Worm (Caenorhabditis elegans): Measurements from ENCODE around the gene C16C8.7.
"Not testable (repeated sequence)": the region's sequence is repeated elsewhere in the genome, so short reads cannot be mapped to it uniquely, and the experiment has no call there.

Gene C16C8.7

ce11 chrII:3449514-3449913, 10.4 kb downstream of the C16C8.7 start, which contains the start of gene C16C8.14:
Gene C16C8.14, plus strand, starts transcription at chrII:3449814.
- not testable (repeated sequence) for TF ChIP-seq nhr-25 (tag; optimal IDR thresholded peaks at IDR 0.05; ENCODE audit: borderline replicate concordance, insufficient read depth); php-3 (GFP tag; IDR thresholded peaks at IDR 0.05); dpl-1 (GFP tag; optimal IDR thresholded peaks at IDR 0.05)

DNA sequence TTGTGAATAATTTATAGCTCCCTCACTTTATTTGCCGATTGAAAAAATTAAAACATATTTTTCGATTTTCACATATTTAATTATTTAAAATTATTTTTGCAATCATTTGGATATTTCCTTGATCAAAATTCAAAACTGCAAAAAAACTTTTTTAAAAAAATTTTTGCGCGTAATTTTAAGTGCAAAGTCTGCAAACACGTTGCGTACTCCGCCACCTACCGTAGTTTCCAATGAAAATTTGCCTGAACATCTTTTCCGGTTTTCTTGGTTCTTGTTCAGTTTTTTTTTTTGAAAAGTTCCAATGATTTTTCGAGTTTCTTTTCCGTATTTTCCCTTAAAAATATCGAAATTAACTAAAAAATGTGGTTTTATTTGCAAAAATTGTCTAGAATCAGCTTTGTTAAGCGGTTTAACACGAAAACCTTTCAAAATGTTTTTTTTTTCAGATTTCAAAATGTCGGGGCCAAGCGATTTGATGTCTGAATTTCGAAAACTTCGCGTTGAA, 11.1 kb downstream of the C16C8.7 start, which contains the start of gene C16C8.25:
TSS of gene C16C8.25 (plus strand) at position 455 of the 505 bp plus-strand sequence.
- no peak for TF ChIP-seq ZK337.2 (GFP tag; IDR thresholded peaks at IDR 0.05)
- TF ChIP-seq lin-1 (GFP tag; IDR thresholded peaks at IDR 0.05) = no peak
- TF ChIP-seq egl-27 (tag; optimal IDR thresholded peaks at IDR 0.05) = no peak
- no peak for TF ChIP-seq mxl-3 (GFP tag; optimal IDR thresholded peaks at IDR 0.05)
- no peak for TF ChIP-seq ama-1 (optimal IDR thresholded peaks at IDR 0.05)

DNA sequence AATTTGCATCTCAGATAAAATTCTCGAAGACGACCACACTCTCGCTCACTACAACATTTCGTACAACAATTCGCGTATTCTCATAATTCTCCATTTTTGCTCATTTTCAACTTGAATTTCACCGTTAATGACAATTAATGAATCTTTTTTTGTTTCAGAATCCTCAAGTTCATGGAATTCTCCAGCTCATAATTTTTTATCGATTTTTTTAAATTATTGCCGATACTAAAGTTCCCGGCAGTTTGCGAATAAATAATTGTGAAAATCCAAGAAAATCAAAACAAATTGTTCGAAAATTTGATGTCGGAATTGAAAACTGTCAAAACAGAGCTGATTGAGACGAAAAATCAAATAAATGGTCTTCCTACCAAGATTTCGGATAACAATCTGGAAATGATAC, 12.0 kb downstream of the C16C8.7 start, which contains the start of gene C16C8.21:
TSS of gene C16C8.21 (plus strand) at position 301 of the 400 bp plus-strand sequence.
- TF ChIP-seq unc-39 (tag; optimal IDR thresholded peaks at IDR 0.05) (no peak), snpc-4 (tag; optimal IDR thresholded peaks at IDR 0.05) (no peak), jun-1 (tag; optimal IDR thresholded peaks at IDR 0.05) (no peak), fos-1 (tag; optimal IDR thresholded peaks at IDR 0.05) (no peak), nhr-6 (tag; optimal IDR thresholded peaks at IDR 0.05) (no peak), lin-15B (tag; optimal IDR thresholded peaks at IDR 0.05) (no peak), tag-97 (GFP tag; IDR thresholded peaks at IDR 0.05) (no peak), mes-2 (tag; optimal IDR thresholded peaks at IDR 0.05; ENCODE audit: poor library complexity, severe bottlenecking) (no peak), dmd-8 (GFP tag; IDR thresholded peaks at IDR 0.05) (no peak), arid-1 (GFP tag; conservative IDR thresholded peaks at IDR 0.05) (no peak), lim-7 (GFP tag; IDR thresholded peaks at IDR 0.05) (no peak)

DNA sequence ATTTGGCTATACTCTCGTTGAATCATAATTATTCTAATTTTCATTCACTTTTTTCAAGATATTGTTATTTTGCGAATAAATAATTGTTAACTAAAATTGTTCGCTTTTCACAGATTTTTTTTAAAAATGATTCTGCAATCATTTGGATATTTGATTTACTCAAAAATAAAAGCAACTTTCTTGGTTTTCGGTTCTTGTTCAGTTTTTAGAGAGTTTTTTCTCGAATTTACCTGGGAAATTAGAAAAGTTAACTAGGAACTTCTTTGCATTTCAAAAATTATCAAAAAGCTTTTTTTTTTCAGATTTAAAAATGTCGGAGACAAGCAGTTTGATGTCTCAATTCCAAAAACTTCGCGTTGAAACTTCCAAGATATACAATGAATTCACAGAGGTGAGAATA, 13.3 kb downstream of the C16C8.7 start, which contains the start of the genes C16C8.20 and gldi-6:
TSS of gene C16C8.20 (plus strand) at position 301 of the 400 bp plus-strand sequence.
TSS of gene gldi-6 (plus strand) at position 301 of the 400 bp plus-strand sequence.
- no peak for TF ChIP-seq F26F4.8 (GFP tag; conservative IDR thresholded peaks at IDR 0.05)
- TF ChIP-seq nhr-42 (GFP tag; IDR thresholded peaks at IDR 0.05) = no peak

ce11 chrII:3445285-3445806, 14.6 kb downstream of the C16C8.7 start, which contains the start of the genes C16C8.5 and C16C8.16:
Gene C16C8.5, minus strand, starts transcription at chrII:3445385.
Gene C16C8.16, plus strand, starts transcription at chrII:3445756.
- TF ChIP-seq dmd-9 (GFP tag; IDR thresholded peaks at IDR 0.05) (no peak), nhr-102 (tag; optimal IDR thresholded peaks at IDR 0.05) (no peak), mdl-1 (tag; optimal IDR thresholded peaks at IDR 0.05) (no peak), hif-1 (tag; optimal IDR thresholded peaks at IDR 0.05) (no peak), lin-39 (tag; optimal IDR thresholded peaks at IDR 0.05) (no peak), snpc-4 (tag; optimal IDR thresholded peaks at IDR 0.05) (no peak), ztf-11 (tag; optimal IDR thresholded peaks at IDR 0.05) (no peak), nhr-76 (tag; optimal IDR thresholded peaks at IDR 0.05) (no peak), cey-2 (tag; optimal IDR thresholded peaks at IDR 0.05; ENCODE audit: borderline replicate concordance, insufficient read depth) (no peak), ztf-7 (tag; optimal IDR thresholded peaks at IDR 0.05) (no peak), ceh-62 (tag; optimal IDR thresholded peaks at IDR 0.05) (no peak), skn-1 (tag; optimal IDR thresholded peaks at IDR 0.05) (no peak), tra-1 (GFP tag; IDR thresholded peaks at IDR 0.05) (no peak), zip-11 (GFP tag; IDR thresholded peaks at IDR 0.05) (no peak), zfp-2 (tag; optimal IDR thresholded peaks at IDR 0.05) (no peak), F37D6.2 (tag; optimal IDR thresholded peaks at IDR 0.05) (no peak), unc-39 (tag; optimal IDR thresholded peaks at IDR 0.05) (no peak), lin-1 (GFP tag; IDR thresholded peaks at IDR 0.05) (no peak), R02D3.7 (tag; optimal IDR thresholded peaks at IDR 0.05) (no peak)

All from whole organism, L4 larva.